Fruit fly (Drosophila melanogaster): ENCODE results near the gene CG12224.

DNA sequence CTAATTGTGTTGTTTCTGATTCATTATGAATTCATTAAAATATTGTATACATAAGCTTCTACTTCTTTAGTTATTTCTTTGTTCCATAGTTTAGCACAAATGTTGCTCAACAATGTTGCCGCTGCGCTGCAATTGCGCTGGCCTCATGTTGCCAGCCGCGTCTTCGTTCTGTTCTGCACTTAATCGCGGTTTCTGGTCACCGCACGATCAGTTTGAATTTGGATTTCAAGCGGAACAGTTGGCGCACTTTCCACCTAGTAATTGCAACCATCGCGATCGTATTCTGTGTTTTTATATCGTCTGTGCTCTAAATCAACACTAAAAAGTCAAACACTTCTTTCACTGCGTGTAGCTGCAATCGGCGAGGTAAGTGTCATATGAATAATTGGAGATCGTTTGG is 17.2 kb upstream of the CG12224 start, which contains the start of gene Ect3:
- TF ChIP-seq CG8478 (optimal IDR thresholded peaks at IDR 0.05) (no peak), CTCF (optimal IDR thresholded peaks at IDR 0.05) (no peak)
